Fruit fly (Drosophila melanogaster) whole organism, embryonic: ENCODE measurements around the gene CG9286.

ENCODE experiments used
- Atf3 ChIP-seq: fragments of 200-800 bp; sonication (Bioruptor generic); optimal IDR thresholded peaks from 3 replicates; lab custom pipeline; 2016; ENCODE audit warnings: missing biosample characterization, missing genetic modification characterization
- Bgb ChIP-seq: fragments of 200-800 bp; sonication (Bioruptor generic); IDR thresholded peaks from 2 replicates; pipeline ENCODE4 v1.3.6; 2022; ENCODE audit warnings: missing biosample characterization, missing genetic modification characterization; ENCODE audit not compliant: partially characterized antibody
- CG10147 ChIP-seq: fragments of 200-800 bp; sonication (Bioruptor generic); optimal IDR thresholded peaks from 2 replicates; lab custom pipeline; 2019; ENCODE audit warnings: missing biosample characterization, mild to moderate bottlenecking, missing genetic modification characterization, moderate library complexity
- CG11504 ChIP-seq: fragments of 200-800 bp; sonication (Bioruptor generic); optimal IDR thresholded peaks from 3 replicates; lab custom pipeline; 2019; ENCODE audit warnings: missing biosample characterization, mild to moderate bottlenecking, missing genetic modification characterization, moderate library complexity
- CG13296 ChIP-seq: fragments of 200-800 bp; sonication (Bioruptor generic); optimal IDR thresholded peaks from 3 replicates; lab custom pipeline; 2018; ENCODE audit warnings: missing biosample characterization, mild to moderate bottlenecking, missing genetic modification characterization
- CG13424 ChIP-seq: fragments of 200-800 bp; sonication (Bioruptor generic); optimal IDR thresholded peaks from 2 replicates; lab custom pipeline; 2019; ENCODE audit warnings: missing biosample characterization, mild to moderate bottlenecking, missing genetic modification characterization, moderate library complexity
- CG14710 ChIP-seq: fragments of 200-800 bp; sonication (Bioruptor generic); optimal IDR thresholded peaks from 3 replicates; lab custom pipeline; 2019; ENCODE audit warnings: missing biosample characterization, mild to moderate bottlenecking, missing genetic modification characterization, moderate library complexity
- CG17361 ChIP-seq: fragments of 200-800 bp; sonication (Bioruptor generic); IDR thresholded peaks from 3 replicates; pipeline ENCODE4 v1.3.6; 2022; ENCODE audit warnings: missing biosample characterization, missing genetic modification characterization
- CG18011 ChIP-seq: fragments of 200-800 bp; sonication (Bioruptor generic); optimal IDR thresholded peaks from 2 replicates; lab custom pipeline; 2017; ENCODE audit warnings: missing biosample characterization, missing genetic modification characterization, mild to moderate bottlenecking, moderate library complexity, missing genotype
- CG18619 ChIP-seq: fragments of 200-800 bp; sonication (Bioruptor generic); optimal IDR thresholded peaks from 3 replicates; lab custom pipeline; 2017; ENCODE audit warnings: missing biosample characterization, mild to moderate bottlenecking, missing genetic modification characterization
- CG2678 ChIP-seq: fragments of 200-800 bp; sonication (Bioruptor generic); optimal IDR thresholded peaks from 3 replicates; lab custom pipeline; 2019; ENCODE audit warnings: missing biosample characterization, mild to moderate bottlenecking, missing genetic modification characterization, moderate library complexity
- CG34422 ChIP-seq: fragments of 200-800 bp; sonication (Bioruptor generic); IDR thresholded peaks from 3 replicates; pipeline ENCODE4 v1.3.6; 2022; ENCODE audit warnings: missing biosample characterization, missing genetic modification characterization
- CG6254 ChIP-seq: fragments of 200-800 bp; sonication (Bioruptor generic); optimal IDR thresholded peaks from 3 replicates; lab custom pipeline; 2017; ENCODE audit warnings: mild to moderate bottlenecking, missing biosample characterization, missing genetic modification reagents, missing genetic modification characterization
- CG6689 ChIP-seq: fragments of 200-800 bp; sonication (Bioruptor generic); IDR thresholded peaks from 2 replicates; pipeline ENCODE4 v1.3.6; 2022; ENCODE audit warnings: missing biosample characterization, missing genetic modification characterization
- CG9215 ChIP-seq: fragments of 200-800 bp; sonication (Bioruptor generic); IDR thresholded peaks from 2 replicates; pipeline ENCODE4 v1.3.6; 2022; ENCODE audit warnings: missing biosample characterization, missing genetic modification characterization
- CTCF ChIP-seq: fragments of 200-800 bp; sonication (Bioruptor generic); optimal IDR thresholded peaks from 2 replicates; lab custom pipeline; 2017; ENCODE audit warnings: missing biosample characterization, mild to moderate bottlenecking, missing genetic modification characterization, moderate library complexity
- D19A ChIP-seq: fragments of 200-800 bp; optimal IDR thresholded peaks from 3 replicates; lab custom pipeline; 2019; ENCODE audit warnings: missing biosample characterization, mild to moderate bottlenecking, missing genetic modification characterization, moderate library complexity
- Deaf1 ChIP-seq: fragments of 200-800 bp; optimal IDR thresholded peaks from 3 replicates; lab custom pipeline; 2019; ENCODE audit warnings: missing biosample characterization, mild to moderate bottlenecking, missing genetic modification characterization, moderate library complexity
- Dek ChIP-seq: fragments of 200-800 bp; sonication (Bioruptor generic); optimal IDR thresholded peaks from 3 replicates; lab custom pipeline; 2019; ENCODE audit warnings: missing biosample characterization, mild to moderate bottlenecking, missing genetic modification characterization, moderate library complexity
- Fer1 ChIP-seq: fragments of 200-800 bp; sonication (Bioruptor generic); optimal IDR thresholded peaks from 2 replicates; lab custom pipeline; 2017; ENCODE audit warnings: missing biosample characterization, mild to moderate bottlenecking, missing genetic modification characterization
- H15 ChIP-seq: fragments of 200-800 bp; sonication (Bioruptor generic); IDR thresholded peaks from 3 replicates; pipeline ENCODE4 v1.3.6; 2022; ENCODE audit warnings: missing biosample characterization, missing genetic modification characterization
- Hr78 ChIP-seq, 2 experiments: fragments of 200-800 bp in 1 of 2; fragments of >200 bp in 1 of 2; sonication (Bioruptor generic) in 1 of 2; optimal IDR thresholded peaks; 2 replicates each; lab custom pipeline; 2017 to 2019; ENCODE audit warnings: missing biosample characterization in 2 of 2, missing genetic modification characterization in 2 of 2, mild to moderate bottlenecking in 1 of 2, moderate library complexity in 1 of 2
- MTF-1 ChIP-seq: fragments of 200-800 bp; sonication (Bioruptor generic); optimal IDR thresholded peaks from 2 replicates; lab custom pipeline; 2018; ENCODE audit warnings: missing biosample characterization, mild to moderate bottlenecking, missing genetic modification characterization, borderline replicate concordance
- Mrtf ChIP-seq: fragments of 200-800 bp; sonication (Bioruptor generic); IDR thresholded peaks from 3 replicates; pipeline ENCODE4 v1.3.6; 2022; ENCODE audit warnings: missing biosample characterization, missing genetic modification characterization
- NC2α ChIP-seq: fragments of 200-800 bp; sonication (Bioruptor generic); optimal IDR thresholded peaks from 2 replicates; lab custom pipeline; 2016; ENCODE audit warnings: missing biosample characterization, missing genetic modification characterization
- ara ChIP-seq: fragments of 200-800 bp; sonication (Bioruptor generic); IDR thresholded peaks from 2 replicates; pipeline ENCODE4 v1.3.6; 2022; ENCODE audit warnings: missing biosample characterization, missing genetic modification characterization
- ase ChIP-seq: fragments of 200-800 bp; sonication (Bioruptor generic); IDR thresholded peaks from 3 replicates; pipeline ENCODE4 v1.3.6; 2022; ENCODE audit warnings: missing biosample characterization, missing genetic modification characterization
- bsh ChIP-seq, 2 experiments: fragments of 200-800 bp; sonication (Bioruptor generic); optimal IDR thresholded peaks; 2 replicates each; lab custom pipeline; 2017 to 2018; ENCODE audit warnings: mild to moderate bottlenecking in 2 of 2, missing biosample characterization in 2 of 2, missing genetic modification characterization in 2 of 2, moderate library complexity in 1 of 2
- cato ChIP-seq: fragments of 200-800 bp; sonication (Bioruptor generic); optimal IDR thresholded peaks from 2 replicates; lab custom pipeline; 2016; ENCODE audit warnings: missing biosample characterization, missing genetic modification characterization, borderline replicate concordance
- croc ChIP-seq: fragments of 200-800 bp; sonication (Bioruptor generic); conservative IDR thresholded peaks from 3 replicates; pipeline ENCODE4 v1.3.6; 2022; ENCODE audit warnings: missing biosample characterization, missing genetic modification characterization
- cwo ChIP-seq: fragments of 200-800 bp; sonication (Bioruptor generic); optimal IDR thresholded peaks from 3 replicates; lab custom pipeline; 2017; ENCODE audit warnings: missing biosample characterization, missing genetic modification characterization, mild to moderate bottlenecking, moderate library complexity, missing genetic modification reagents
- dati ChIP-seq: fragments of 200-800 bp; sonication (Bioruptor generic); IDR thresholded peaks from 2 replicates; pipeline ENCODE4 v1.3.6; 2022; ENCODE audit warnings: missing biosample characterization, missing genetic modification characterization
- eve ChIP-seq, 2 experiments: fragments of >200 bp; optimal IDR thresholded peaks; 2 replicates each; lab custom pipeline; 2017; ENCODE audit warnings: missing biosample characterization in 2 of 2, missing genetic modification characterization in 2 of 2
- ewg ChIP-seq: fragments of 200-800 bp; sonication (Bioruptor generic); optimal IDR thresholded peaks from 3 replicates; lab custom pipeline; 2017; ENCODE audit warnings: mild to moderate bottlenecking, missing biosample characterization, missing genetic modification reagents, missing genetic modification characterization
- gcm2 ChIP-seq: fragments of 200-800 bp; sonication (Bioruptor generic); optimal IDR thresholded peaks from 2 replicates; lab custom pipeline; 2016; ENCODE audit warnings: missing biosample characterization, missing genetic modification characterization
- hb ChIP-seq: fragments of 200-800 bp; sonication (Bioruptor generic); IDR thresholded peaks from 3 replicates; pipeline ENCODE4 v1.3.6; 2022; ENCODE audit warnings: missing biosample characterization, missing genetic modification characterization; ENCODE audit not compliant: partially characterized antibody
- lab ChIP-seq: fragments of 200-800 bp; sonication (Bioruptor generic); optimal IDR thresholded peaks from 3 replicates; lab custom pipeline; 2017; ENCODE audit warnings: missing biosample characterization, missing genetic modification characterization, mild to moderate bottlenecking, moderate library complexity, missing genetic modification reagents
- nerfin-2 ChIP-seq: fragments of 200-800 bp; sonication (Bioruptor generic); IDR thresholded peaks from 2 replicates; pipeline ENCODE4 v1.3.6; 2022; ENCODE audit warnings: missing biosample characterization, missing genetic modification characterization; ENCODE audit not compliant: partially characterized antibody
- onecut ChIP-seq: fragments of 200-800 bp; sonication (Bioruptor generic); IDR thresholded peaks from 2 replicates; pipeline ENCODE4 v1.3.6; 2022; ENCODE audit warnings: missing biosample characterization, missing genetic modification characterization
- pros ChIP-seq: fragments of 200-800 bp; sonication (Bioruptor generic); optimal IDR thresholded peaks from 3 replicates; lab custom pipeline; 2019; ENCODE audit warnings: missing biosample characterization, mild to moderate bottlenecking, missing genetic modification characterization, moderate library complexity
- pum ChIP-seq: fragments of 200-800 bp; sonication (Bioruptor generic); optimal IDR thresholded peaks from 2 replicates; lab custom pipeline; 2016; ENCODE audit warnings: missing biosample characterization, missing genetic modification characterization
- sd ChIP-seq: fragments of 200-800 bp; sonication (Bioruptor generic); optimal IDR thresholded peaks from 3 replicates; lab custom pipeline; 2018; ENCODE audit warnings: missing biosample characterization, mild to moderate bottlenecking, missing genetic modification characterization, moderate library complexity
- slbo ChIP-seq: fragments of 200-800 bp; sonication (Bioruptor generic); IDR thresholded peaks from 2 replicates; pipeline ENCODE4 v1.3.6; 2022; ENCODE audit warnings: missing biosample characterization, missing genetic modification characterization
- tio ChIP-seq: fragments of 200-800 bp; sonication (Bioruptor generic); optimal IDR thresholded peaks from 2 replicates; lab custom pipeline; 2017; ENCODE audit warnings: missing biosample characterization, missing genetic modification characterization, inconsistent platforms
- vnd ChIP-seq: fragments of 200-800 bp; sonication (Bioruptor generic); IDR thresholded peaks from 3 replicates; pipeline ENCODE4 v1.3.6; 2022; ENCODE audit warnings: missing biosample characterization, missing genetic modification characterization; ENCODE audit not compliant: partially characterized antibody
- zen2 ChIP-seq: fragments of 200-800 bp; sonication (Bioruptor generic); IDR thresholded peaks from 3 replicates; pipeline ENCODE4 v1.3.6; 2022; ENCODE audit warnings: missing biosample characterization, missing genetic modification characterization; ENCODE audit not compliant: partially characterized antibody
- zf30C ChIP-seq: fragments of 200-800 bp; sonication (Bioruptor generic); optimal IDR thresholded peaks from 3 replicates; lab custom pipeline; 2018; ENCODE audit warnings: missing biosample characterization, mild to moderate bottlenecking, missing genetic modification characterization

The CG9286 gene

DNA sequence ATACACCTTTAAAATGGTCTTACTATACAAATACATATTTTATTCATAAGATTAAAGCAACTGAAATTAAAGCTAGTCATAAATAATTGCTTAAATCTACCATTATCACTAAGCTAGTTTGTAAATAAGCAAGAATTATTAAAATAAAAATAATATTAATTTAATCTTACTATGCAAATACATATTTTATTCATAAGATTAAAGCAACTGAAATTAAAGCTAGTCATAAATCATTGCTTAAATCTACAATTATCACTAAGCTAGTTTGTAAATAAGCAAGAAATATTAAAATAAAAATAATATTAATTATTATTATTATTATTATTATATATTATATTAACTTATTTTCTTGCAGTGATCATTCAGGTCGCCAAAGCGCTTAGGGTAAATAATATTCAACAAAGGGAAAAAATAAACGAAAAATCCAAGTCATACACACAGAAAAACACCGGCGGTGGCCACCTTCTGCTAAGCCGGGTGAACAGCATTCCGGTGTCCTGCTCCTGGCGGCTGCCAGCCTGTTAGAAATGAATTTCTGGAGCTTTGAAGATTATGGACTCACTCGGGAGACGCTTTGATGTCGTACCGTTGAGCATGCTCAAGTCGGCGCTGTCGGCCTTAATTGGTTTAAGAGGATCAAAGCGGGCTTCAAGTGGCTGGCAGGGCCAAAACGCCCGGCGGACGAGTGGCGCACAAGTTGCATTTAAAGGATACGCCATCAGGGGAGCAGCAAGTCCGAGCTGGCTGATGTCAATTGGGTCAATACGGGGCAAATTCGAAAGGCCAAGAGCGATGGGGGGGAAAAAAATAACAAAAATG, 23.3 kb downstream of the CG9286 start (continued):
- TF ChIP-seq ase (GFP tag; lab: Robert Waterston, UW) (no peak), Hr78 (GFP tag; optimal IDR thresholded peaks at IDR 0.05; lab: Kevin White, UChicago) (peak in 1 of 2 experiments; percentile 51), CG14710 (peak; percentile 19), ewg (GFP tag; lab: Kevin White, UChicago) (peak; percentile 60), pros (GFP tag; lab: Kevin White, UChicago) (peak; percentile 96), hb (GFP tag; lab: Robert Waterston, UW) (no peak), Mrtf (GFP tag; lab: Robert Waterston, UW) (no peak), D19A (tag; lab: Kevin White, UChicago) (peak; percentile 79), zen2 (no peak), nerfin-2 (GFP tag; lab: Robert Waterston, UW) (no peak; the same call in 1 of the 2 replicates), CG18619 (peak; percentile 15), CG10147 (GFP tag; lab: Kevin White, UChicago) (peak; percentile 21), cwo (GFP tag; lab: Kevin White, UChicago) (peak; percentile 42), CG6689 (GFP tag; lab: Robert Waterston, UW) (0 out of 2 replicates have a peak, but pooled peaks have one; percentile 29), cato (GFP tag; lab: Kevin White, UChicago) (no peak), tio (GFP tag; lab: Kevin White, UChicago) (peak; percentile 11), Fer1 (peak; percentile 54), gcm2 (GFP tag; lab: Kevin White, UChicago) (no peak), CG13424 (tag; lab: Kevin White, UChicago) (peak; percentile 51), NC2α (GFP tag; lab: Kevin White, UChicago) (no peak), ara (GFP tag; lab: Robert Waterston, UW) (0 out of 2 replicates have a peak, but pooled peaks have one; percentile 18), H15 (GFP tag; lab: Robert Waterston, UW) (0 out of 3 replicates have a peak, but pooled peaks have one; percentile 9), sd (tag; lab: Kevin White, UChicago) (peak; percentile 100), MTF-1 (GFP tag; lab: Kevin White, UChicago) (no peak), CG17361 (peak; percentile 73; the same call in 1 of the 3 replicates), CG2678 (tag; lab: Kevin White, UChicago) (peak; percentile 76), onecut (GFP tag; lab: Robert Waterston, UW) (peak; percentile 28), slbo (GFP tag; lab: Robert Waterston, UW) (0 out of 2 replicates have a peak, but pooled peaks have one; percentile 9), lab (peak; percentile 53), CG18011 (no peak), Deaf1 (tag; lab: Kevin White, UChicago) (peak; percentile 6), pum (GFP tag; lab: Kevin White, UChicago) (no peak), CG6254 (GFP tag; lab: Kevin White, UChicago) (no peak), bsh (GFP tag; optimal IDR thresholded peaks at IDR 0.05; lab: Kevin White, UChicago) (peak in 1 of 2 experiments; percentile 44), vnd (GFP tag; lab: Robert Waterston, UW) (no peak), Atf3 (GFP tag; lab: Kevin White, UChicago) (no peak), Dek (tag; lab: Kevin White, UChicago) (peak; percentile 29), dati (GFP tag; lab: Robert Waterston, UW) (no peak), zf30C (GFP tag; lab: Kevin White, UChicago) (peak; percentile 55), CG9215 (GFP tag; lab: Robert Waterston, UW) (peak; percentile 25; the same call in 1 of the 2 replicates), CG13296 (peak; percentile 46), croc (GFP tag; lab: Robert Waterston, UW) (no peak), CG11504 (tag; lab: Kevin White, UChicago) (peak; percentile 66), CG34422 (GFP tag; lab: Robert Waterston, UW) (peak; percentile 19; the same call in 1 of the 3 replicates), Bgb (GFP tag; lab: Robert Waterston, UW) (0 out of 2 replicates have a peak, but pooled peaks have one; percentile 6), eve (GFP tag; optimal IDR thresholded peaks at IDR 0.05; lab: Kevin White, UChicago) (peak in 1 of 2 experiments; percentile 42), CTCF (GFP tag; lab: Kevin White, UChicago) (no peak)
